Fruit fly (Drosophila melanogaster) whole organism, wandering third instar larva: ENCODE results near the gene Tps1.
A peak's percentile ranks its signal among the peaks of the same experiment; 100 is the strongest.

Source experiments
- Abd-B ChIP-seq: fragments of >200 bp; optimal IDR thresholded peaks from 2 replicates; lab custom pipeline; 2017; ENCODE audit warnings: missing biosample characterization, missing genetic modification characterization
- CG32264 ChIP-seq: fragments of 200-800 bp; sonication (Bioruptor generic); optimal IDR thresholded peaks from 2 replicates; lab custom pipeline; 2016; ENCODE audit warnings: missing biosample characterization, missing genetic modification characterization
- CrebA ChIP-seq: fragments of 200-800 bp; sonication (Bioruptor generic); optimal IDR thresholded peaks from 2 replicates; lab custom pipeline; 2016; ENCODE audit warnings: missing biosample characterization, mild to moderate bottlenecking, missing genetic modification characterization, borderline replicate concordance
- Dfd ChIP-seq: fragments of >200 bp; optimal IDR thresholded peaks from 2 replicates; lab custom pipeline; 2017; ENCODE audit warnings: missing biosample characterization, missing genetic modification characterization
- Dif ChIP-seq: fragments of 200-275, 200-300 bp; sonication (Bioruptor generic); optimal IDR thresholded peaks from 2 replicates; lab custom pipeline; 2018; ENCODE audit warnings: missing biosample characterization, missing genetic modification characterization; ENCODE audit not compliant: partially characterized antibody
- GATAd ChIP-seq: sonication (Bioruptor generic); optimal IDR thresholded peaks from 2 replicates; lab custom pipeline; 2016; ENCODE audit warnings: missing biosample characterization, missing genetic modification characterization
- HLH106 ChIP-seq: fragments of 200-800 bp; optimal IDR thresholded peaks from 3 replicates; lab custom pipeline; 2019; ENCODE audit warnings: missing biosample characterization, mild to moderate bottlenecking, missing genetic modification characterization, moderate library complexity
- Hnf4 ChIP-seq: fragments of 200-800 bp; sonication (Bioruptor generic); optimal IDR thresholded peaks from 2 replicates; lab custom pipeline; 2016; ENCODE audit warnings: missing biosample characterization, mild to moderate bottlenecking, missing genetic modification characterization
- Hr78 ChIP-seq: fragments of >200 bp; optimal IDR thresholded peaks from 2 replicates; lab custom pipeline; 2017; ENCODE audit warnings: missing biosample characterization, missing genetic modification characterization
- Jra ChIP-seq: sonication (Bioruptor generic); optimal IDR thresholded peaks from 2 replicates; lab custom pipeline; 2016; ENCODE audit warnings: missing biosample characterization, missing genetic modification characterization
- Myc ChIP-seq: fragments of >200 bp; optimal IDR thresholded peaks from 2 replicates; lab custom pipeline; 2017
- N ChIP-seq: fragments of >200 bp; optimal IDR thresholded peaks from 2 replicates; lab custom pipeline; 2018; ENCODE audit warnings: missing biosample characterization, missing external identifiers, missing genetic modification characterization
- OdsH ChIP-seq: fragments of 200-800 bp; sonication (Bioruptor generic); optimal IDR thresholded peaks from 2 replicates; lab custom pipeline; 2016; ENCODE audit warnings: missing biosample characterization, mild to moderate bottlenecking, missing genetic modification characterization
- Rel ChIP-seq, 2 experiments: fragments of 200-800 bp; sonication (Bioruptor generic) in 1 of 2; optimal IDR thresholded peaks; 2 replicates in 1 of 2; 3 replicates in 1 of 2; lab custom pipeline; 2016 to 2019; ENCODE audit warnings: mild to moderate bottlenecking in 2 of 2, missing biosample characterization in 2 of 2, missing genetic modification characterization in 2 of 2, moderate library complexity in 1 of 2
- Sp1 ChIP-seq: fragments of 200-800 bp; sonication (Bioruptor generic); optimal IDR thresholded peaks from 3 replicates; lab custom pipeline; 2019; ENCODE audit warnings: missing biosample characterization, mild to moderate bottlenecking, missing genetic modification characterization, moderate library complexity
- br ChIP-seq: fragments of 200-800 bp; sonication (Bioruptor generic); optimal IDR thresholded peaks from 2 replicates; lab custom pipeline; 2016; ENCODE audit warnings: missing biosample characterization, missing genetic modification characterization
- brk ChIP-seq: fragments of 200-800 bp; sonication (Bioruptor generic); optimal IDR thresholded peaks from 2 replicates; lab custom pipeline; 2016; ENCODE audit warnings: missing biosample characterization, mild to moderate bottlenecking, missing genetic modification characterization
- dl ChIP-seq, 2 experiments: fragments of 175-275, 200-275 bp in 1 of 2; fragments of 200-275 bp in 1 of 2; sonication (Bioruptor generic); optimal IDR thresholded peaks; lab custom pipeline; 2018; ENCODE audit warnings: mild to moderate bottlenecking in 2 of 2, missing biosample characterization in 2 of 2, missing genetic modification characterization in 2 of 2, moderate library complexity in 2 of 2; ENCODE audit not compliant: partially characterized antibody in 2 of 2, insufficient read depth in 1 of 2
- dmrt93B ChIP-seq: fragments of 200-800 bp; sonication (Bioruptor generic); optimal IDR thresholded peaks from 2 replicates; lab custom pipeline; 2018; ENCODE audit warnings: missing biosample characterization, mild to moderate bottlenecking, missing genetic modification characterization
- dsf ChIP-seq: sonication (Bioruptor generic); optimal IDR thresholded peaks from 2 replicates; lab custom pipeline; 2016; ENCODE audit warnings: missing biosample characterization, missing genetic modification characterization, borderline replicate concordance
- ey ChIP-seq: fragments of 200-800 bp; sonication (Bioruptor generic); optimal IDR thresholded peaks from 2 replicates; lab custom pipeline; 2016; ENCODE audit warnings: missing biosample characterization, missing genetic modification characterization
- foxo ChIP-seq, 2 experiments: fragments of 200-800 bp; sonication (Bioruptor generic); optimal IDR thresholded peaks; 2 replicates in 1 of 2; 3 replicates in 1 of 2; lab custom pipeline; 2016 to 2017; ENCODE audit warnings: missing biosample characterization in 2 of 2, missing genetic modification characterization in 2 of 2
- fru ChIP-seq: fragments of 200-800 bp; sonication (Bioruptor generic); optimal IDR thresholded peaks from 3 replicates; lab custom pipeline; 2016; ENCODE audit warnings: missing biosample characterization, mild to moderate bottlenecking, missing genetic modification characterization
- h ChIP-seq: fragments of 200-800 bp; sonication (Bioruptor generic); optimal IDR thresholded peaks from 3 replicates; lab custom pipeline; 2016; ENCODE audit warnings: missing biosample characterization, mild to moderate bottlenecking, missing genetic modification characterization
- pan ChIP-seq: fragments of >200 bp; optimal IDR thresholded peaks from 2 replicates; lab custom pipeline; 2017
- psq ChIP-seq: fragments of 200-800 bp; sonication (Bioruptor generic); optimal IDR thresholded peaks from 3 replicates; lab custom pipeline; 2017; ENCODE audit warnings: missing biosample characterization, mild to moderate bottlenecking, missing genetic modification characterization, moderate library complexity
- rgr ChIP-seq: fragments of 200-800 bp; sonication (Bioruptor generic); optimal IDR thresholded peaks from 3 replicates; lab custom pipeline; 2016; ENCODE audit warnings: missing biosample characterization, mild to moderate bottlenecking, missing genetic modification characterization
- sage ChIP-seq: fragments of 200-800 bp; sonication (Bioruptor generic); optimal IDR thresholded peaks from 2 replicates; lab custom pipeline; 2016; ENCODE audit warnings: missing biosample characterization, mild to moderate bottlenecking, missing genetic modification characterization
- sv ChIP-seq: fragments of 200-800 bp; sonication (Bioruptor generic); optimal IDR thresholded peaks from 3 replicates; lab custom pipeline; 2016; ENCODE audit warnings: missing biosample characterization, missing genetic modification characterization
- tai ChIP-seq: sonication (Bioruptor generic); optimal IDR thresholded peaks from 2 replicates; lab custom pipeline; 2016; ENCODE audit warnings: missing biosample characterization, missing genetic modification characterization
- usp ChIP-seq: fragments of >200 bp; optimal IDR thresholded peaks from 2 replicates; lab custom pipeline; 2017; ENCODE audit warnings: missing biosample characterization, missing genetic modification characterization

Tps1 gene

dm6 chr2L:4375035-4376009 lies 12.8 kb upstream of the Tps1 start:
- TF ChIP-seq psq = peak; percentile 18
- no peak for TF ChIP-seq GATAd
- TF ChIP-seq Sp1 (GFP tag; lab: Kevin White, UChicago) = no peak
- no peak for TF ChIP-seq CrebA (GFP tag; lab: Kevin White, UChicago)
- no peak for TF ChIP-seq usp

- TF ChIP-seq rgr (no peak), GATAd (no peak), sage (GFP tag; lab: Kevin White, UChicago) (no peak), Sp1 (GFP tag; lab: Kevin White, UChicago) (no peak), Dif (GFP tag; lab: Kevin White, UChicago) (no peak), fru (no peak), CG32264 (no peak), Hr78 (no peak), dsf (no peak), Jra (GFP tag; lab: Kevin White, UChicago) (no peak), tai (GFP tag; lab: Kevin White, UChicago) (no peak), OdsH (GFP tag; lab: Kevin White, UChicago) (no peak), Dfd (GFP tag; lab: Kevin White, UChicago) (no peak), dl (GFP tag; optimal IDR thresholded peaks at IDR 0.05; lab: Kevin White, UChicago; ENCODE audit: insufficient read depth in 1 of 2, partially characterized antibody in 2 of 2) (no peak), Myc (lab: Kevin White, UChicago) (no peak), Rel (GFP tag; optimal IDR thresholded peaks at IDR 0.05; lab: Kevin White, UChicago) (no peak), Rel (tag; optimal IDR thresholded peaks at IDR 0.05; lab: Kevin White, UChicago) (no peak), sv (GFP tag; lab: Kevin White, UChicago) (no peak), ey (GFP tag; lab: Kevin White, UChicago) (no peak), usp (no peak)
Measured at dm6 chr2L:4377747-4378146, 10.4 kb upstream of the Tps1 start.

- no peak for TF ChIP-seq pan (lab: Kevin White, UChicago)
- no peak for TF ChIP-seq Dfd (GFP tag; lab: Kevin White, UChicago)
- no peak for TF ChIP-seq OdsH (GFP tag; lab: Kevin White, UChicago)
Measured at dm6 chr2L:4378380-4378779, 9.7 kb upstream of the Tps1 start.

DNA sequence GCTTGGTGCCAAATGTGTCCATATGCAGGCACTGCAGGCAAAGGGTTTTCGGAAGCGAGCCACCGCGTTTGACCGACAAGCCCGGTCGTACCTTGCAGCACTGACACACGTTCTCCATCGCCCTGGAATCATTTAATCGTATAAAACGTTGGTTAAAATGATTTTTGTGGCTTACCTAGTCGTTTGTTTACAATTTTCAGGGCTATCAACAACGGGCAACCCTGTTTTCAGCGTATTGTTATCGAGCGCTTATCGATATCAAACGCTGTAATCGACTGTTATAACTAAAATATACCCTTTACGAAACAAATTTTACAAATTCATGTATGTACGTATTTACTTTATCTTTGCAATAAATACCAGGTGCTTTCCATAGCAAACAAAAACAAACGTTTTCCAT lies 5.6 kb upstream of the Tps1 start, which contains the start of gene CG17612:
Gene CG17612 (minus strand): TSS at position 214 of the 400 bp plus-strand sequence.
- TF ChIP-seq foxo (GFP tag; optimal IDR thresholded peaks at IDR 0.05; lab: Kevin White, UChicago) = no peak
- TF ChIP-seq Jra (GFP tag; lab: Kevin White, UChicago) = no peak
- no peak for TF ChIP-seq fru
- TF ChIP-seq Abd-B (GFP tag; lab: Kevin White, UChicago) = no peak
- TF ChIP-seq brk = no peak
- TF ChIP-seq usp = no peak
- TF ChIP-seq dmrt93B (GFP tag; lab: Kevin White, UChicago) = no peak
- no peak for TF ChIP-seq N (GFP tag; lab: Kevin White, UChicago)
- no peak for TF ChIP-seq HLH106 (tag; lab: Kevin White, UChicago)
- TF ChIP-seq Rel (GFP tag; optimal IDR thresholded peaks at IDR 0.05; lab: Kevin White, UChicago) = no peak
- TF ChIP-seq Rel (tag; optimal IDR thresholded peaks at IDR 0.05; lab: Kevin White, UChicago) = no peak

- TF ChIP-seq sv (GFP tag; lab: Kevin White, UChicago) = no peak
- TF ChIP-seq h (GFP tag; lab: Kevin White, UChicago) = no peak
- TF ChIP-seq tai (GFP tag; lab: Kevin White, UChicago) = no peak
- TF ChIP-seq dl (GFP tag; optimal IDR thresholded peaks at IDR 0.05; lab: Kevin White, UChicago; ENCODE audit: insufficient read depth in 1 of 2, partially characterized antibody in 2 of 2) = no peak
- no peak for TF ChIP-seq br (GFP tag; lab: Kevin White, UChicago)
- no peak for TF ChIP-seq foxo (GFP tag; optimal IDR thresholded peaks at IDR 0.05; lab: Kevin White, UChicago)
- no peak for TF ChIP-seq Myc (lab: Kevin White, UChicago)
- no peak for TF ChIP-seq GATAd
- TF ChIP-seq OdsH (GFP tag; lab: Kevin White, UChicago) = no peak
- no peak for TF ChIP-seq Jra (GFP tag; lab: Kevin White, UChicago)
- TF ChIP-seq usp = no peak
- TF ChIP-seq Abd-B (GFP tag; lab: Kevin White, UChicago) = no peak
- TF ChIP-seq ey (GFP tag; lab: Kevin White, UChicago) = no peak
- TF ChIP-seq HLH106 (tag; lab: Kevin White, UChicago) = no peak
- TF ChIP-seq Hnf4 (GFP tag; lab: Kevin White, UChicago) = no peak
- TF ChIP-seq Sp1 (GFP tag; lab: Kevin White, UChicago) = no peak
Measured at dm6 chr2L:4385387-4386279, 2.5 kb upstream of the Tps1 start, which contains the start of gene Vps53. Vps53 (minus strand) TSS chr2L:4386062.
